Fruit fly (Drosophila melanogaster) whole organism, pupa: ENCODE data around the gene CG9135.

Experiments used
- CG10348 ChIP-seq: fragments of 200-800 bp; sonication (Bioruptor generic); IDR thresholded peaks from 2 replicates; pipeline ENCODE4 v1.3.6; 2022; ENCODE audit warnings: missing biosample characterization, missing genetic modification characterization
- CG14655 ChIP-seq: fragments of 200-800 bp; sonication (Bioruptor generic); optimal IDR thresholded peaks from 3 replicates; lab custom pipeline; 2017; ENCODE audit warnings: mild to moderate bottlenecking, missing biosample characterization, missing genetic modification reagents, missing genetic modification characterization
- CG15710 ChIP-seq: fragments of 200-800 bp; sonication (Bioruptor generic); optimal IDR thresholded peaks from 2 replicates; lab custom pipeline; 2018; ENCODE audit warnings: missing biosample characterization, mild to moderate bottlenecking, missing genetic modification characterization, moderate library complexity
- CG4496 ChIP-seq: fragments of 200-800 bp; sonication (Bioruptor generic); IDR thresholded peaks from 3 replicates; pipeline ENCODE4 v1.3.6; 2022; ENCODE audit warnings: missing biosample characterization, missing genetic modification characterization
- CG8301 ChIP-seq: fragments of 200-800 bp; sonication (Bioruptor generic); optimal IDR thresholded peaks from 2 replicates; lab custom pipeline; 2018; ENCODE audit warnings: missing biosample characterization, mild to moderate bottlenecking, missing genetic modification characterization
- CG9948 ChIP-seq: fragments of 200-800 bp; sonication (Bioruptor generic); optimal IDR thresholded peaks from 2 replicates; lab custom pipeline; 2018; ENCODE audit warnings: missing biosample characterization, mild to moderate bottlenecking, missing genetic modification characterization, moderate library complexity
- EcR ChIP-seq: fragments of 200-800 bp; sonication (Bioruptor generic); optimal IDR thresholded peaks from 3 replicates; lab custom pipeline; 2019; ENCODE audit warnings: missing biosample characterization, missing genetic modification characterization, mild to moderate bottlenecking, moderate library complexity, missing genetic modification reagents
- Snoo ChIP-seq: fragments of 200-800 bp; sonication (Bioruptor generic); optimal IDR thresholded peaks from 3 replicates; lab custom pipeline; 2017; ENCODE audit warnings: missing biosample characterization, mild to moderate bottlenecking, missing genetic modification characterization, inconsistent platforms
- fd96Ca ChIP-seq: fragments of 200-800 bp; sonication (Bioruptor generic); IDR thresholded peaks from 3 replicates; pipeline ENCODE4 v1.3.6; 2022; ENCODE audit warnings: missing biosample characterization, missing genetic modification characterization
- gl ChIP-seq: fragments of 200-800 bp; sonication (Bioruptor generic); optimal IDR thresholded peaks from 2 replicates; lab custom pipeline; 2018; ENCODE audit warnings: missing biosample characterization, mild to moderate bottlenecking, missing genetic modification characterization

DNA sequence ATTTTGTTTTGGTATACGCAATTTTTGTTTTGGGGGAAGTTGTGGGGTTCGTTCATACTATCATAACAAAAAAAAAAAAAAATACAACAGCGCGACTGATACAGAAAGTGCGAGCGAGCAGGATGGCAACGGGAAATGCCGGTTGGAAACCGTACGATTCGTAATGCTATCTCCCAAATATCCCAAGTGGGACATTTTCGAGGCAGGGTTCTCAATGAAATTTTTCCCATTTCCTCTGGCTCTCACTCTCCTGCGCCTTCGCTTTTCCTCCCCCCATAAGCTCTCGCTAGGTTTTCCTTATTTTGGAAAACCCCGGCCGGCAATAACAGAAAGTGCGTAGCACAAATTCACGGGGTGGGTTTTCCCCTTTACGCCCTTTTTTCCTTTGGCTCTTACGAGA, 41.7 kb downstream of the CG9135 start:
- TF ChIP-seq EcR (GFP tag; lab: Kevin White, UChicago): no peak
- TF ChIP-seq Snoo (tag; lab: Kevin White, UChicago): no peak
- TF ChIP-seq CG4496 (GFP tag; lab: Robert Waterston, UW): no peak
- TF ChIP-seq CG14655: no peak
- no peak for TF ChIP-seq fd96Ca
- TF ChIP-seq gl (tag; lab: Kevin White, UChicago): no peak
- no peak for TF ChIP-seq CG8301 (tag; lab: Kevin White, UChicago)
- no peak for TF ChIP-seq CG9948 (tag; lab: Kevin White, UChicago)
- TF ChIP-seq CG15710: no peak
- no peak for TF ChIP-seq CG10348 (GFP tag; lab: Robert Waterston, UW)
